In the genomic region with DNA sequence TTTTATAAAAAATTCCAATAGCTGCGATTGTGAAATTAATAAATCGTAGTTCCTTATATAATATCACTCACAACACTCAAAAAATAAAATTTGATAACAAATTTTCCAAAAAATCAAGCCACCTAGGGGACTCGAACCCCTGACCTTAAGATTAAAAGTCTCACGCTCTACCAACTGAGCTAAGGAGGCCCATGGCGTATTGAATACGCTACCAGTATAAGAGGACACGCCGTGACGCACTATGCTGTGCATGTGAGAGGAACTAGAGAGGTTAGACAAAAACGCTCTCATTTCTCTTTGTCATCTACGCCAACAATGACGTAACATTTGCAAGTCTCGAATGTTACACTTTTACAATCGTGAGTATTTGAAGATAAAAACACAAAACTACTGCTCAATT, we compare ENCODE assay signal across 4 worm cellular contexts.
TF ChIP-seq lines count a peak whose summit lies in the region.

No protein-coding gene starts in this region.

TF ChIP-seq in whole organism, L2 larva, 48 proteins besides CTCF, POLR2A, EP300 and RAD21 (continued from another document):
- TF ChIP-seq crh-2 (tag; optimal IDR thresholded peaks at IDR 0.05; lab: Kevin White, UChicago) (peak; percentile 90), sem-4 (tag; optimal IDR thresholded peaks at IDR 0.05; lab: Kevin White, UChicago) (peak; percentile 79), C34F6.9 (tag; optimal IDR thresholded peaks at IDR 0.05; lab: Kevin White, UChicago) (peak; percentile 84), F13H6.1 (tag; optimal IDR thresholded peaks at IDR 0.05; lab: Kevin White, UChicago) (peak; percentile 91), ceh-82 (tag; optimal IDR thresholded peaks at IDR 0.05; lab: Kevin White, UChicago) (no peak), unc-55 (GFP tag; optimal IDR thresholded peaks at IDR 0.05; lab: Kevin White, UChicago) (peak; percentile 95), mbf-1 (tag; optimal IDR thresholded peaks at IDR 0.05; lab: Kevin White, UChicago) (no peak), Y55F3AM.14 (GFP tag; optimal IDR thresholded peaks at IDR 0.05; lab: Kevin White, UChicago) (peak; percentile 81), lsy-2 (tag; optimal IDR thresholded peaks at IDR 0.05; lab: Kevin White, UChicago) (peak; percentile 79 to 86), sma-9 (GFP tag; optimal IDR thresholded peaks at IDR 0.05; lab: Kevin White, UChicago) (peak; percentile 94), sma-9 (tag; optimal IDR thresholded peaks at IDR 0.05; lab: Kevin White, UChicago) (no peak), nhr-12 (tag; optimal IDR thresholded peaks at IDR 0.05; lab: Kevin White, UChicago) (no peak), nhr-77 (tag; optimal IDR thresholded peaks at IDR 0.05; lab: Kevin White, UChicago) (peak; percentile 34), gmeb-1 (tag; optimal IDR thresholded peaks at IDR 0.05; lab: Kevin White, UChicago) (peak; percentile 70), unc-62 (GFP tag; optimal IDR thresholded peaks at IDR 0.05; lab: Kevin White, UChicago) (peak; percentile 7), blmp-1 (tag; optimal IDR thresholded peaks at IDR 0.05; lab: Kevin White, UChicago; ENCODE audit: insufficient read depth) (peak; percentile 5), alr-1 (tag; optimal IDR thresholded peaks at IDR 0.05; lab: Kevin White, UChicago) (no peak), mdl-1 (tag; optimal IDR thresholded peaks at IDR 0.05; lab: Kevin White, UChicago) (peak; percentile 25 to 77), nhr-25 (tag; optimal IDR thresholded peaks at IDR 0.05; lab: Kevin White, UChicago) (peak; percentile 78), skn-1 (tag; optimal IDR thresholded peaks at IDR 0.05; lab: Kevin White, UChicago) (peak; percentile 45), fos-1 (tag; optimal IDR thresholded peaks at IDR 0.05; lab: Kevin White, UChicago) (peak; percentile 91), mab-5 (tag; optimal IDR thresholded peaks at IDR 0.05; lab: Kevin White, UChicago) (peak; percentile 78), nhr-21 (tag; optimal IDR thresholded peaks at IDR 0.05; lab: Kevin White, UChicago) (peak; percentile 83), nhr-6 (tag; optimal IDR thresholded peaks at IDR 0.05; lab: Kevin White, UChicago) (peak; percentile 83), lin-39 (tag; optimal IDR thresholded peaks at IDR 0.05; lab: Kevin White, UChicago) (no peak), sma-3 (GFP tag; optimal IDR thresholded peaks at IDR 0.05; lab: Kevin White, UChicago) (peak; percentile 79), aly-2 (tag; optimal IDR thresholded peaks at IDR 0.05; lab: Kevin White, UChicago) (no peak)

TF ChIP-seq in whole organism, L4 larva, 104 proteins besides CTCF, POLR2A, EP300 and RAD21 (continued from another document and continues in another):
- TF ChIP-seq pqm-1 (tag; optimal IDR thresholded peaks at IDR 0.05; lab: Kevin White, UChicago) (peak; percentile 49), nhr-10 (tag; optimal IDR thresholded peaks at IDR 0.05; lab: Kevin White, UChicago) (peak; percentile 48), zag-1 (tag; optimal IDR thresholded peaks at IDR 0.05; lab: Kevin White, UChicago) (no peak), attf-4 (tag; optimal IDR thresholded peaks at IDR 0.05; lab: Kevin White, UChicago) (no peak), tag-97 (GFP tag; IDR thresholded peaks at IDR 0.05; lab: Robert Waterston, UW) (0 out of 2 replicates have a peak, but pooled peaks have one; percentile 52), spr-1 (tag; optimal IDR thresholded peaks at IDR 0.05; lab: Kevin White, UChicago) (peak; percentile 81), spr-3 (GFP tag; optimal IDR thresholded peaks at IDR 0.05; lab: Kevin White, UChicago) (peak; percentile 82), mdt-29 (GFP tag; IDR thresholded peaks at IDR 0.05; lab: Robert Waterston, UW) (peak; percentile 80), nhr-237 (tag; optimal IDR thresholded peaks at IDR 0.05; lab: Kevin White, UChicago) (no peak), F44E2.7 (GFP tag; IDR thresholded peaks at IDR 0.05; lab: Robert Waterston, UW) (peak; percentile 92; the same call in 1 of the 2 replicates), ZK337.2 (GFP tag; IDR thresholded peaks at IDR 0.05; lab: Robert Waterston, UW) (peak; percentile 85), dmd-6 (GFP tag; IDR thresholded peaks at IDR 0.05; lab: Robert Waterston, UW) (peak; percentile 90), vab-7 (GFP tag; IDR thresholded peaks at IDR 0.05; lab: Robert Waterston, UW) (peak; percentile 97), set-16 (GFP tag; IDR thresholded peaks at IDR 0.05; lab: Robert Waterston, UW) (no peak), nhr-41 (GFP tag; IDR thresholded peaks at IDR 0.05; lab: Robert Waterston, UW) (peak; percentile 96), fos-1 (tag; optimal IDR thresholded peaks at IDR 0.05; lab: Kevin White, UChicago) (no peak), ces-1 (GFP tag; optimal IDR thresholded peaks at IDR 0.05; lab: Kevin White, UChicago) (peak; percentile 89), hlh-11 (tag; optimal IDR thresholded peaks at IDR 0.05; lab: Kevin White, UChicago) (peak; percentile 87), skn-1 (tag; optimal IDR thresholded peaks at IDR 0.05; lab: Kevin White, UChicago) (no peak), saeg-2 (GFP tag; IDR thresholded peaks at IDR 0.05; lab: Robert Waterston, UW) (peak; percentile 88), mes-2 (tag; optimal IDR thresholded peaks at IDR 0.05; lab: Kevin White, UChicago; ENCODE audit: poor library complexity, severe bottlenecking) (peak; percentile 92), snpc-1.2 (GFP tag; IDR thresholded peaks at IDR 0.05; lab: Robert Waterston, UW) (peak; percentile 92), jun-1 (tag; optimal IDR thresholded peaks at IDR 0.05; lab: Kevin White, UChicago) (peak; percentile 61), rbr-2 (tag; optimal IDR thresholded peaks at IDR 0.05; lab: Kevin White, UChicago) (peak; percentile 92), fkh-10 (GFP tag; optimal IDR thresholded peaks at IDR 0.05; lab: Kevin White, UChicago) (peak; percentile 28), ceh-44 (GFP tag; IDR thresholded peaks at IDR 0.05; lab: Robert Waterston, UW) (peak; percentile 89), Y105C5A.15 (GFP tag; IDR thresholded peaks at IDR 0.05; lab: Robert Waterston, UW) (peak; percentile 98), unc-62 (GFP tag; optimal IDR thresholded peaks at IDR 0.05 in 1 of 2; lab: Kevin White, UChicago) (peak in 1 of 2 experiments; percentile 98), unc-62 (tag; optimal IDR thresholded peaks at IDR 0.05; lab: Kevin White, UChicago) (no peak), egl-27 (tag; optimal IDR thresholded peaks at IDR 0.05; lab: Kevin White, UChicago) (peak; percentile 41), daf-12 (tag; optimal IDR thresholded peaks at IDR 0.05; lab: Kevin White, UChicago) (no peak), dve-1 (tag; optimal IDR thresholded peaks at IDR 0.05; lab: Kevin White, UChicago; ENCODE audit: insufficient read depth) (peak; percentile 90), nhr-42 (GFP tag; IDR thresholded peaks at IDR 0.05; lab: Robert Waterston, UW) (peak; percentile 88), F10B5.3 (tag; optimal IDR thresholded peaks at IDR 0.05; lab: Kevin White, UChicago) (peak; percentile 52)

TF ChIP-seq in whole organism, late embryonic, 69 proteins besides CTCF, POLR2A, EP300 and RAD21 (continued from another document and continues in another):
- TF ChIP-seq pat-9 (tag; optimal IDR thresholded peaks at IDR 0.05; lab: Kevin White, UChicago) (peak; percentile 95), ceh-45 (GFP tag; IDR thresholded peaks at IDR 0.05; lab: Robert Waterston, UW) (peak; percentile 89), ref-2 (tag; optimal IDR thresholded peaks at IDR 0.05; lab: Kevin White, UChicago) (peak; percentile 93), ceh-18 (tag; optimal IDR thresholded peaks at IDR 0.05; lab: Kevin White, UChicago) (peak; percentile 94), K02D7.2 (tag; optimal IDR thresholded peaks at IDR 0.05; lab: Kevin White, UChicago) (peak; percentile 87), rnt-1 (tag; optimal IDR thresholded peaks at IDR 0.05; lab: Kevin White, UChicago) (peak; percentile 96), lin-11 (tag; optimal IDR thresholded peaks at IDR 0.05; lab: Kevin White, UChicago) (peak; percentile 91), ceh-14 (tag; optimal IDR thresholded peaks at IDR 0.05; lab: Kevin White, UChicago) (peak; percentile 90), npax-4 (tag; optimal IDR thresholded peaks at IDR 0.05; lab: Kevin White, UChicago) (peak; percentile 87), ama-1 (optimal IDR thresholded peaks at IDR 0.05; lab: Kevin White, UChicago) (peak; percentile 61), nhr-232 (tag; optimal IDR thresholded peaks at IDR 0.05; lab: Kevin White, UChicago) (peak; percentile 91), K09A11.1 (tag; optimal IDR thresholded peaks at IDR 0.05; lab: Kevin White, UChicago; ENCODE audit: insufficient read depth) (peak; percentile 86), C08G9.2 (tag; optimal IDR thresholded peaks at IDR 0.05; lab: Kevin White, UChicago) (peak; percentile 84), pax-1 (tag; optimal IDR thresholded peaks at IDR 0.05; lab: Kevin White, UChicago) (no peak), ets-4 (tag; optimal IDR thresholded peaks at IDR 0.05; lab: Kevin White, UChicago) (peak; percentile 46), ceh-22 (tag; optimal IDR thresholded peaks at IDR 0.05; lab: Kevin White, UChicago) (no peak), madf-2 (tag; optimal IDR thresholded peaks at IDR 0.05; lab: Kevin White, UChicago) (peak; percentile 95), mec-3 (tag; optimal IDR thresholded peaks at IDR 0.05; lab: Kevin White, UChicago; ENCODE audit: borderline replicate concordance) (peak; percentile 40), hlh-13 (GFP tag; optimal IDR thresholded peaks at IDR 0.05; lab: Kevin White, UChicago) (peak; percentile 81), fax-1 (tag; optimal IDR thresholded peaks at IDR 0.05; lab: Kevin White, UChicago) (peak; percentile 90), zip-5 (tag; optimal IDR thresholded peaks at IDR 0.05; lab: Kevin White, UChicago) (peak; percentile 80), unc-42 (tag; optimal IDR thresholded peaks at IDR 0.05; lab: Kevin White, UChicago) (peak; percentile 73), pha-2 (tag; optimal IDR thresholded peaks at IDR 0.05; lab: Kevin White, UChicago) (peak; percentile 93), dve-1 (tag; optimal IDR thresholded peaks at IDR 0.05; lab: Kevin White, UChicago) (peak; percentile 91), ahr-1 (tag; optimal IDR thresholded peaks at IDR 0.05; lab: Kevin White, UChicago) (peak; percentile 87), ceh-30 (tag; optimal IDR thresholded peaks at IDR 0.05; lab: Kevin White, UChicago) (peak; percentile 57), ceh-6 (GFP tag; optimal IDR thresholded peaks at IDR 0.05; lab: Kevin White, UChicago) (peak; percentile 91), unc-86 (tag; optimal IDR thresholded peaks at IDR 0.05; lab: Kevin White, UChicago) (peak; percentile 90), tbx-7 (tag; optimal IDR thresholded peaks at IDR 0.05; lab: Kevin White, UChicago) (peak; percentile 67), unc-3 (GFP tag; conservative IDR thresholded peaks at IDR 0.05; lab: Robert Waterston, UW) (peak; percentile 94), unc-3 (tag; optimal IDR thresholded peaks at IDR 0.05; lab: Kevin White, UChicago) (peak; percentile 91), ceh-48 (tag; optimal IDR thresholded peaks at IDR 0.05; lab: Kevin White, UChicago) (peak; percentile 85), T23F11.4 (GFP tag; optimal IDR thresholded peaks at IDR 0.05; lab: Kevin White, UChicago) (peak; percentile 87), elt-4 (tag; optimal IDR thresholded peaks at IDR 0.05; lab: Kevin White, UChicago) (no peak), ceh-9 (tag; optimal IDR thresholded peaks at IDR 0.05; lab: Kevin White, UChicago) (peak; percentile 94), fkh-6 (tag; optimal IDR thresholded peaks at IDR 0.05; lab: Kevin White, UChicago) (peak; percentile 91), odd-2 (tag; optimal IDR thresholded peaks at IDR 0.05; lab: Kevin White, UChicago) (peak; percentile 65)

TF ChIP-seq in whole organism, mixed stage, embryonic, 35 proteins besides CTCF, POLR2A, EP300 and RAD21 (continued from another document):
- TF ChIP-seq hlh-1 (tag; optimal IDR thresholded peaks at IDR 0.05; lab: Kevin White, UChicago) (peak; percentile 74), mab-5 (tag; optimal IDR thresholded peaks at IDR 0.05; lab: Kevin White, UChicago) (peak; percentile 34), elt-3 (tag; optimal IDR thresholded peaks at IDR 0.05; lab: Kevin White, UChicago) (peak; percentile 56), pha-4 (tag; optimal IDR thresholded peaks at IDR 0.05; lab: Kevin White, UChicago) (peak; percentile 86), zip-8 (tag; optimal IDR thresholded peaks at IDR 0.05; lab: Kevin White, UChicago) (peak; percentile 57), lin-13 (tag; optimal IDR thresholded peaks at IDR 0.05; lab: Kevin White, UChicago) (peak; percentile 61), mls-2 (tag; optimal IDR thresholded peaks at IDR 0.05; lab: Kevin White, UChicago) (peak; percentile 98), lsy-2 (tag; optimal IDR thresholded peaks at IDR 0.05; lab: Kevin White, UChicago) (peak; percentile 43)
